Worm (Caenorhabditis elegans) whole organism, young adult: ENCODE measurements around the gene C54E10.7.
"Not testable (repeated sequence)": the region's sequence is repeated elsewhere in the genome, so short reads cannot be mapped to it uniquely, and the experiment has no call there.

Source experiments
- B0035.1 ChIP-seq: sonication (generic microtip); optimal IDR thresholded peaks from 2 replicates; lab custom pipeline; 2016; ENCODE audit warnings: missing genetic modification characterization, mild to moderate bottlenecking, missing compliant biosample characterization, missing genotype, missing genetic modification reagents
- C17E4.6 ChIP-seq: fragments of 200-800 bp; sonication (Bioruptor generic); IDR thresholded peaks from 2 replicates; pipeline ENCODE4 v1.3.6; 2022; ENCODE audit warnings: missing genetic modification reagents, missing genetic modification characterization, missing compliant biosample characterization
- D2030.7 ChIP-seq: fragments of 200-800 bp; sonication (Bioruptor generic); IDR thresholded peaks from 2 replicates; pipeline ENCODE4 v1.3.6; 2022; ENCODE audit warnings: missing genetic modification reagents, missing genetic modification characterization, missing compliant biosample characterization
- F10E7.11 ChIP-seq: sonication (generic microtip); optimal IDR thresholded peaks from 2 replicates; lab custom pipeline; 2017; ENCODE audit warnings: mild to moderate bottlenecking, missing genetic modification characterization, moderate library complexity, missing compliant biosample characterization
- F23B12.7 ChIP-seq: sonication (generic microtip); optimal IDR thresholded peaks from 2 replicates; lab custom pipeline; 2017; ENCODE audit warnings: missing genetic modification characterization, mild to moderate bottlenecking, missing compliant biosample characterization, antibody characterized with exemption, moderate library complexity; ENCODE audit not compliant: insufficient read depth
- F33H1.4 ChIP-seq: fragments of 200-800 bp; sonication (Bioruptor generic); IDR thresholded peaks from 2 replicates; pipeline ENCODE4 v1.3.6; 2022; ENCODE audit warnings: missing genetic modification reagents, missing genetic modification characterization, missing compliant biosample characterization
- F39B2.1 ChIP-seq: fragments of 200-800 bp; sonication (Bioruptor generic); IDR thresholded peaks from 2 replicates; pipeline ENCODE4 v1.3.6; 2022; ENCODE audit warnings: missing genetic modification reagents, missing genetic modification characterization, missing compliant biosample characterization
- K12H6.12 ChIP-seq: fragments of 200-800 bp; sonication (Bioruptor generic); optimal IDR thresholded peaks from 2 replicates; lab custom pipeline; 2018; ENCODE audit warnings: mild to moderate bottlenecking, missing genetic modification characterization, missing compliant biosample characterization
- T07F8.4 ChIP-seq: sonication (generic microtip); optimal IDR thresholded peaks from 2 replicates; lab custom pipeline; 2016; ENCODE audit warnings: mild to moderate bottlenecking, missing genetic modification characterization, moderate library complexity, missing compliant biosample characterization
- Y53G8AR.9 ChIP-seq: fragments of 200-800 bp; sonication (Bioruptor generic); conservative IDR thresholded peaks from 2 replicates; pipeline ENCODE4 v1.3.6; 2022; ENCODE audit warnings: missing genetic modification reagents, missing genetic modification characterization, missing compliant biosample characterization
- Y79H2A.3 ChIP-seq: fragments of 200-800 bp; sonication (Bioruptor generic); conservative IDR thresholded peaks from 2 replicates; pipeline ENCODE4 v1.3.6; 2022; ENCODE audit warnings: missing genetic modification reagents, missing genetic modification characterization, missing compliant biosample characterization
- attf-5 ChIP-seq: fragments of 200-800 bp; sonication (Bioruptor generic); optimal IDR thresholded peaks from 2 replicates; lab custom pipeline; 2018; ENCODE audit warnings: mild to moderate bottlenecking, missing genetic modification characterization, missing compliant biosample characterization
- ccch-3 ChIP-seq: fragments of 200-800 bp; sonication (Bioruptor generic); optimal IDR thresholded peaks from 2 replicates; lab custom pipeline; 2018; ENCODE audit warnings: mild to moderate bottlenecking, missing genetic modification characterization, missing compliant biosample characterization
- cebp-1 ChIP-seq, 2 experiments: fragments of 200-800 bp in 1 of 2; sonication (Bioruptor generic) in 1 of 2; sonication (generic microtip) in 1 of 2; IDR thresholded peaks in 1 of 2; optimal IDR thresholded peaks in 1 of 2; 2 replicates each; pipeline versions ENCODE4 v1.3.6 to Lab custom; 2017 to 2022; ENCODE audit warnings: missing compliant biosample characterization in 2 of 2, missing genetic modification characterization in 2 of 2, mild to moderate bottlenecking in 1 of 2, missing genetic modification reagents in 1 of 2, moderate library complexity in 1 of 2
- ceh-100 ChIP-seq: fragments of 200-800 bp; sonication (Bioruptor generic); IDR thresholded peaks from 2 replicates; pipeline ENCODE4 v1.3.6; 2022; ENCODE audit warnings: missing genetic modification reagents, missing genetic modification characterization, missing compliant biosample characterization
- ceh-40 ChIP-seq: fragments of 200-800 bp; sonication (Bioruptor generic); IDR thresholded peaks from 2 replicates; pipeline ENCODE4 v1.3.6; 2022; ENCODE audit warnings: missing genetic modification characterization, missing compliant biosample characterization
- die-1 ChIP-seq: sonication (generic microtip); optimal IDR thresholded peaks from 2 replicates; lab custom pipeline; 2016; ENCODE audit warnings: missing genotype, mild to moderate bottlenecking, missing genetic modification characterization, missing compliant biosample characterization
- ekl-4 ChIP-seq: fragments of 200-800 bp; sonication (Bioruptor generic); IDR thresholded peaks from 2 replicates; pipeline ENCODE4 v1.3.6; 2022; ENCODE audit warnings: missing genetic modification reagents, missing genetic modification characterization, missing compliant biosample characterization
- him-1 ChIP-seq: sonication (generic microtip); optimal IDR thresholded peaks from 2 replicates; lab custom pipeline; 2016; ENCODE audit warnings: missing genotype, missing genetic modification reagents, missing genetic modification characterization, missing compliant biosample characterization
- hlh-12 ChIP-seq: sonication (generic microtip); optimal IDR thresholded peaks from 2 replicates; lab custom pipeline; 2016; ENCODE audit warnings: missing genetic modification characterization, missing compliant biosample characterization
- hsf-1 ChIP-seq: fragments of 200-800 bp; sonication (Bioruptor generic); IDR thresholded peaks from 2 replicates; pipeline ENCODE4 v1.3.6; 2022; ENCODE audit warnings: missing genetic modification reagents, missing genetic modification characterization, missing compliant biosample characterization
- lin-54 ChIP-seq: fragments of 200-800 bp; sonication (Bioruptor generic); optimal IDR thresholded peaks from 2 replicates; lab custom pipeline; 2018; ENCODE audit warnings: mild to moderate bottlenecking, missing genetic modification characterization, missing compliant biosample characterization
- lsy-27 ChIP-seq: sonication (generic microtip); optimal IDR thresholded peaks from 2 replicates; lab custom pipeline; 2017; ENCODE audit warnings: missing genetic modification characterization, mild to moderate bottlenecking, missing compliant biosample characterization, antibody characterized with exemption, missing genotype, borderline replicate concordance; ENCODE audit not compliant: insufficient read depth
- madf-3 ChIP-seq: fragments of 200-800 bp; sonication (Bioruptor generic); IDR thresholded peaks from 2 replicates; pipeline ENCODE4 v1.3.6; 2022; ENCODE audit warnings: missing genetic modification reagents, missing genetic modification characterization, missing compliant biosample characterization
- madf-6 ChIP-seq: fragments of 200-800 bp; sonication (Bioruptor generic); IDR thresholded peaks from 2 replicates; pipeline ENCODE4 v1.3.6; 2022; ENCODE audit warnings: missing genetic modification reagents, missing genetic modification characterization, missing compliant biosample characterization
- mxl-1 ChIP-seq: sonication (generic microtip); optimal IDR thresholded peaks from 2 replicates; lab custom pipeline; 2016; ENCODE audit warnings: missing genetic modification characterization, missing compliant biosample characterization
- nfyb-1 ChIP-seq: fragments of 200-800 bp; sonication (Bioruptor generic); IDR thresholded peaks from 2 replicates; pipeline ENCODE4 v1.3.6; 2022; ENCODE audit warnings: missing genetic modification reagents, missing genetic modification characterization, missing compliant biosample characterization
- pha-4 ChIP-seq: fragments of 150-350 bp; sonication (generic microtip); optimal IDR thresholded peaks from 2 replicates; lab custom pipeline; 2014; ENCODE audit warnings: missing biosample characterization, missing genetic modification reagents, missing genetic modification characterization
- sea-2 ChIP-seq: fragments of 200-800 bp; sonication (Bioruptor generic); IDR thresholded peaks from 2 replicates; pipeline ENCODE4 v1.3.6; 2022; ENCODE audit warnings: missing genetic modification characterization, missing compliant biosample characterization
- somi-1 ChIP-seq: fragments of 200-800 bp; sonication (Bioruptor generic); optimal IDR thresholded peaks from 2 replicates; lab custom pipeline; 2018; ENCODE audit warnings: mild to moderate bottlenecking, missing genetic modification characterization, missing compliant biosample characterization
- tlf-1 ChIP-seq: fragments of 200-800 bp; sonication (Bioruptor generic); optimal IDR thresholded peaks from 2 replicates; lab custom pipeline; 2018; ENCODE audit warnings: mild to moderate bottlenecking, missing genetic modification characterization, missing compliant biosample characterization
- zfh-2 ChIP-seq: fragments of 200-800 bp; sonication (Bioruptor generic); conservative IDR thresholded peaks from 2 replicates; pipeline ENCODE4 v1.3.6; 2022; ENCODE audit warnings: missing genetic modification reagents, missing genetic modification characterization, missing compliant biosample characterization
- ztf-25 ChIP-seq: fragments of 200-800 bp; sonication (Bioruptor generic); IDR thresholded peaks from 2 replicates; pipeline ENCODE4 v1.3.6; 2022; ENCODE audit warnings: missing genetic modification reagents, missing genetic modification characterization, missing compliant biosample characterization
- ztf-3 ChIP-seq: fragments of 200-800 bp; sonication (Bioruptor generic); optimal IDR thresholded peaks from 2 replicates; lab custom pipeline; 2018; ENCODE audit warnings: mild to moderate bottlenecking, missing genetic modification characterization, missing compliant biosample characterization

The C54E10.7 gene

ce11 chrV:18811360-18811759 lies at the start of gene C54E10.7:
Gene C54E10.7 (plus strand): TSS chrV:18811660.
- no peak for TF ChIP-seq nfyb-1 (GFP tag; lab: Robert Waterston, UW)

- not testable (repeated sequence) for TF ChIP-seq tlf-1 (GFP tag; lab: Kevin White, UChicago); C17E4.6; K12H6.12 (tag; lab: Kevin White, UChicago)
Observed at ce11 chrV:18762044-18762443, 49.4 kb upstream of the C54E10.7 start, which contains the start of gene F11D11.22. Gene F11D11.22 (plus strand): TSS chrV:18762344.

ce11 chrV:18769902-18770301 lies 41.6 kb upstream of the C54E10.7 start:
- TF ChIP-seq T07F8.4 = no peak
- no peak for TF ChIP-seq ceh-100
- TF ChIP-seq madf-6 (GFP tag; lab: Robert Waterston, UW) = no peak
- no peak for TF ChIP-seq ceh-40 (GFP tag; lab: Robert Waterston, UW)
- no peak for TF ChIP-seq lsy-27 (tag; lab: Kevin White, UChicago)
- TF ChIP-seq F23B12.7 = no peak
- TF ChIP-seq hsf-1 (GFP tag; lab: Robert Waterston, UW) = no peak
- TF ChIP-seq Y79H2A.3 (GFP tag; lab: Robert Waterston, UW) = no peak
- no peak for TF ChIP-seq mxl-1
- TF ChIP-seq madf-3 (GFP tag; lab: Robert Waterston, UW) = no peak
- no peak for TF ChIP-seq F33H1.4 (GFP tag; lab: Robert Waterston, UW)
- no peak for TF ChIP-seq lin-54
- no peak for TF ChIP-seq F39B2.1
- TF ChIP-seq B0035.1 = no peak
- no peak for TF ChIP-seq F10E7.11 (tag; lab: Kevin White, UChicago)
- no peak for TF ChIP-seq sea-2 (GFP tag; lab: Robert Waterston, UW)

DNA sequence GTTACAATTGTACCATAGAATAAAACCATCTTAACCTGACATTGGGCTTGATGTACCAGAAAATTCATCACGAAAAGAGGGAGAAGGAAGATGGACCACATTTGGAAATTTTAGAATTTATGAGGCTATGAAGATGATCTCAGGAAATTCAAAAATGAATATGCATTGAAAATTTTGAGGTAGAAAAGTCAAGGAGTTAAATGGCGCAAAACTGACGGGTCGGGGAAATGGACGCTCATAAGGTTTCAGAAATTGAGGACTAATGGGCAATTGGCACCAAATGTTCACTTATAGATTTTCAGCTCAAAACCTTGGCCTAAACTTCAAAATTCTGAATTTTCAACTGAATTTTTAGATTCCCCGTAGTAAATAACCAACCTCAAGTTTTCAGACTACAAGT lies 40.8 kb upstream of the C54E10.7 start, which contains the start of gene clec-255:
Gene clec-255, minus strand, starts transcription at position 101 of the 400 bp plus-strand sequence.
- no peak for TF ChIP-seq D2030.7
- no peak for TF ChIP-seq ztf-3
- no peak for TF ChIP-seq cebp-1 (GFP tag; IDR thresholded peaks at IDR 0.05; lab: Robert Waterston, UW)
- no peak for TF ChIP-seq cebp-1 (tag; optimal IDR thresholded peaks at IDR 0.05; lab: Kevin White, UChicago)
- TF ChIP-seq Y79H2A.3 (GFP tag; lab: Robert Waterston, UW) = no peak
- TF ChIP-seq Y53G8AR.9 (GFP tag; lab: Robert Waterston, UW) = no peak

ce11 chrV:18771390-18771789 lies 40.1 kb upstream of the C54E10.7 start, which contains the start of gene clec-256:
Gene clec-256 (plus strand): TSS chrV:18771690.
- no peak for TF ChIP-seq ekl-4 (GFP tag; lab: Robert Waterston, UW)
- no peak for TF ChIP-seq zfh-2 (GFP tag; lab: Robert Waterston, UW)
- no peak for TF ChIP-seq somi-1
- TF ChIP-seq him-1 = no peak
- no peak for TF ChIP-seq hlh-12 (tag; lab: Kevin White, UChicago)
- TF ChIP-seq pha-4 (tag; lab: Kevin White, UChicago) = no peak
- no peak for TF ChIP-seq die-1 (tag; lab: Kevin White, UChicago)
- no peak for TF ChIP-seq ccch-3 (GFP tag; lab: Kevin White, UChicago)
- no peak for TF ChIP-seq mxl-1
- TF ChIP-seq attf-5 (GFP tag; lab: Kevin White, UChicago) = no peak
- no peak for TF ChIP-seq ztf-25 (GFP tag; lab: Robert Waterston, UW)
